Fruit fly (Drosophila melanogaster) whole organism, wandering third instar larva: ENCODE data around the gene Rat1.

Experiments used
- Abd-B ChIP-seq: fragments of >200 bp; optimal IDR thresholded peaks from 2 replicates; lab custom pipeline; 2017; ENCODE audit warnings: missing biosample characterization, missing genetic modification characterization
- CG32264 ChIP-seq: fragments of 200-800 bp; sonication (Bioruptor generic); optimal IDR thresholded peaks from 2 replicates; lab custom pipeline; 2016; ENCODE audit warnings: missing biosample characterization, missing genetic modification characterization
- CG9705 ChIP-seq: fragments of 200-800 bp; sonication (Bioruptor generic); optimal IDR thresholded peaks from 2 replicates; lab custom pipeline; 2018; ENCODE audit warnings: missing biosample characterization, mild to moderate bottlenecking, missing genetic modification characterization
- CrebA ChIP-seq: fragments of 200-800 bp; sonication (Bioruptor generic); optimal IDR thresholded peaks from 2 replicates; lab custom pipeline; 2016; ENCODE audit warnings: missing biosample characterization, mild to moderate bottlenecking, missing genetic modification characterization, borderline replicate concordance
- GATAd ChIP-seq: sonication (Bioruptor generic); optimal IDR thresholded peaks from 2 replicates; lab custom pipeline; 2016; ENCODE audit warnings: missing biosample characterization, missing genetic modification characterization
- Hnf4 ChIP-seq: fragments of 200-800 bp; sonication (Bioruptor generic); optimal IDR thresholded peaks from 2 replicates; lab custom pipeline; 2016; ENCODE audit warnings: missing biosample characterization, mild to moderate bottlenecking, missing genetic modification characterization
- Hr78 ChIP-seq: fragments of >200 bp; optimal IDR thresholded peaks from 2 replicates; lab custom pipeline; 2017; ENCODE audit warnings: missing biosample characterization, missing genetic modification characterization
- Hr83 ChIP-seq: fragments of 200-300 bp; sonication (Bioruptor generic); optimal IDR thresholded peaks from 2 replicates; lab custom pipeline; 2016; ENCODE audit warnings: missing biosample characterization, mild to moderate bottlenecking, missing genetic modification characterization, moderate library complexity; ENCODE audit not compliant: poor library complexity, severe bottlenecking
- Mio ChIP-seq: sonication (Bioruptor generic); optimal IDR thresholded peaks from 2 replicates; lab custom pipeline; 2016; ENCODE audit warnings: missing biosample characterization, missing genetic modification characterization
- Myc ChIP-seq: fragments of >200 bp; optimal IDR thresholded peaks from 2 replicates; lab custom pipeline; 2017
- OdsH ChIP-seq: fragments of 200-800 bp; sonication (Bioruptor generic); optimal IDR thresholded peaks from 2 replicates; lab custom pipeline; 2016; ENCODE audit warnings: missing biosample characterization, mild to moderate bottlenecking, missing genetic modification characterization
- Rel ChIP-seq, 2 experiments: fragments of 200-800 bp; sonication (Bioruptor generic) in 1 of 2; optimal IDR thresholded peaks; 2 replicates in 1 of 2; 3 replicates in 1 of 2; lab custom pipeline; 2016 to 2019; ENCODE audit warnings: mild to moderate bottlenecking in 2 of 2, missing biosample characterization in 2 of 2, missing genetic modification characterization in 2 of 2, moderate library complexity in 1 of 2
- Sp1 ChIP-seq: fragments of 200-800 bp; sonication (Bioruptor generic); optimal IDR thresholded peaks from 3 replicates; lab custom pipeline; 2019; ENCODE audit warnings: missing biosample characterization, mild to moderate bottlenecking, missing genetic modification characterization, moderate library complexity
- br ChIP-seq: fragments of 200-800 bp; sonication (Bioruptor generic); optimal IDR thresholded peaks from 2 replicates; lab custom pipeline; 2016; ENCODE audit warnings: missing biosample characterization, missing genetic modification characterization
- dl ChIP-seq, 2 experiments: fragments of 175-275, 200-275 bp in 1 of 2; fragments of 200-275 bp in 1 of 2; sonication (Bioruptor generic); optimal IDR thresholded peaks; lab custom pipeline; 2018; ENCODE audit warnings: mild to moderate bottlenecking in 2 of 2, missing biosample characterization in 2 of 2, missing genetic modification characterization in 2 of 2, moderate library complexity in 2 of 2; ENCODE audit not compliant: partially characterized antibody in 2 of 2, insufficient read depth in 1 of 2
- dmrt93B ChIP-seq: fragments of 200-800 bp; sonication (Bioruptor generic); optimal IDR thresholded peaks from 2 replicates; lab custom pipeline; 2018; ENCODE audit warnings: missing biosample characterization, mild to moderate bottlenecking, missing genetic modification characterization
- dsf ChIP-seq: sonication (Bioruptor generic); optimal IDR thresholded peaks from 2 replicates; lab custom pipeline; 2016; ENCODE audit warnings: missing biosample characterization, missing genetic modification characterization, borderline replicate concordance
- ey ChIP-seq: fragments of 200-800 bp; sonication (Bioruptor generic); optimal IDR thresholded peaks from 2 replicates; lab custom pipeline; 2016; ENCODE audit warnings: missing biosample characterization, missing genetic modification characterization
- foxo ChIP-seq, 2 experiments: fragments of 200-800 bp; sonication (Bioruptor generic); optimal IDR thresholded peaks; 2 replicates in 1 of 2; 3 replicates in 1 of 2; lab custom pipeline; 2016 to 2017; ENCODE audit warnings: missing biosample characterization in 2 of 2, missing genetic modification characterization in 2 of 2
- fru ChIP-seq: fragments of 200-800 bp; sonication (Bioruptor generic); optimal IDR thresholded peaks from 3 replicates; lab custom pipeline; 2016; ENCODE audit warnings: missing biosample characterization, mild to moderate bottlenecking, missing genetic modification characterization
- h ChIP-seq: fragments of 200-800 bp; sonication (Bioruptor generic); optimal IDR thresholded peaks from 3 replicates; lab custom pipeline; 2016; ENCODE audit warnings: missing biosample characterization, mild to moderate bottlenecking, missing genetic modification characterization
- jim ChIP-seq: fragments of 175-275, 200-325 bp; sonication (Bioruptor generic); optimal IDR thresholded peaks from 2 replicates; lab custom pipeline; 2016; ENCODE audit warnings: missing biosample characterization, mild to moderate bottlenecking, missing genetic modification characterization
- lola ChIP-seq: fragments of >200 bp; optimal IDR thresholded peaks from 2 replicates; lab custom pipeline; 2017; ENCODE audit warnings: missing biosample characterization, missing genetic modification characterization
- pan ChIP-seq: fragments of >200 bp; optimal IDR thresholded peaks from 2 replicates; lab custom pipeline; 2017
- psq ChIP-seq: fragments of 200-800 bp; sonication (Bioruptor generic); optimal IDR thresholded peaks from 3 replicates; lab custom pipeline; 2017; ENCODE audit warnings: missing biosample characterization, mild to moderate bottlenecking, missing genetic modification characterization, moderate library complexity
- rgr ChIP-seq: fragments of 200-800 bp; sonication (Bioruptor generic); optimal IDR thresholded peaks from 3 replicates; lab custom pipeline; 2016; ENCODE audit warnings: missing biosample characterization, mild to moderate bottlenecking, missing genetic modification characterization
- sage ChIP-seq: fragments of 200-800 bp; sonication (Bioruptor generic); optimal IDR thresholded peaks from 2 replicates; lab custom pipeline; 2016; ENCODE audit warnings: missing biosample characterization, mild to moderate bottlenecking, missing genetic modification characterization
- sv ChIP-seq: fragments of 200-800 bp; sonication (Bioruptor generic); optimal IDR thresholded peaks from 3 replicates; lab custom pipeline; 2016; ENCODE audit warnings: missing biosample characterization, missing genetic modification characterization
- tai ChIP-seq: sonication (Bioruptor generic); optimal IDR thresholded peaks from 2 replicates; lab custom pipeline; 2016; ENCODE audit warnings: missing biosample characterization, missing genetic modification characterization
- woc ChIP-seq: sonication (Bioruptor generic); optimal IDR thresholded peaks from 2 replicates; lab custom pipeline; 2016; ENCODE audit warnings: missing biosample characterization, mild to moderate bottlenecking, missing genetic modification characterization

Rat1 gene

dm6 chr2L:6925114-6925513 is 17.2 kb downstream of the Rat1 start:
- no peak for TF ChIP-seq psq (GFP tag; lab: Kevin White, UChicago)
- TF ChIP-seq fru (GFP tag; lab: Kevin White, UChicago), result no peak
- TF ChIP-seq lola (GFP tag; lab: Kevin White, UChicago), result no peak
- no peak for TF ChIP-seq foxo (GFP tag; optimal IDR thresholded peaks at IDR 0.05; lab: Kevin White, UChicago)
- no peak for TF ChIP-seq rgr (GFP tag; lab: Kevin White, UChicago)
- no peak for TF ChIP-seq CG32264 (GFP tag; lab: Kevin White, UChicago)
- TF ChIP-seq h, result no peak
- TF ChIP-seq sage (GFP tag; lab: Kevin White, UChicago), result no peak
- TF ChIP-seq sv, result no peak
- TF ChIP-seq Hr83 (GFP tag; lab: Kevin White, UChicago), result no peak
- TF ChIP-seq Sp1, result no peak
- no peak for TF ChIP-seq ey (GFP tag; lab: Kevin White, UChicago)
- TF ChIP-seq tai, result no peak
- no peak for TF ChIP-seq CG9705
- TF ChIP-seq jim, result no peak

- TF ChIP-seq Mio (GFP tag; lab: Kevin White, UChicago) (no peak), h (no peak), pan (no peak), fru (GFP tag; lab: Kevin White, UChicago) (no peak), sv (no peak), ey (GFP tag; lab: Kevin White, UChicago) (no peak), Sp1 (no peak), OdsH (GFP tag; lab: Kevin White, UChicago) (no peak), Myc (no peak), sage (GFP tag; lab: Kevin White, UChicago) (no peak), GATAd (GFP tag; lab: Kevin White, UChicago) (no peak), Hr78 (no peak)
- TF ChIP-seq, all 38 proteins: peak for 0
These were observed 23.9 kb downstream of the Rat1 start, which contains the start of gene CG43232 for dm6 chr2L:6931821-6932220. TSS of gene CG43232 (plus strand) at chr2L:6932121.

- TF ChIP-seq woc (GFP tag; lab: Kevin White, UChicago) (no peak), Abd-B (GFP tag; lab: Kevin White, UChicago) (no peak), CrebA (GFP tag; lab: Kevin White, UChicago) (no peak), dmrt93B (GFP tag; lab: Kevin White, UChicago) (no peak), Hr83 (GFP tag; lab: Kevin White, UChicago) (no peak), rgr (GFP tag; lab: Kevin White, UChicago) (no peak), br (GFP tag; lab: Kevin White, UChicago) (no peak), Rel (GFP tag; optimal IDR thresholded peaks at IDR 0.05; lab: Kevin White, UChicago) (no peak), Rel (tag; optimal IDR thresholded peaks at IDR 0.05; lab: Kevin White, UChicago) (no peak), h (no peak)
These were observed 31.8 kb downstream of the Rat1 start for dm6 chr2L:6939698-6940097.

- no peak for TF ChIP-seq Abd-B (GFP tag; lab: Kevin White, UChicago)
- TF ChIP-seq Hr83 (GFP tag; lab: Kevin White, UChicago), result no peak
- TF ChIP-seq fru (GFP tag; lab: Kevin White, UChicago), result no peak
- TF ChIP-seq dl (GFP tag; optimal IDR thresholded peaks at IDR 0.05; lab: Kevin White, UChicago; ENCODE audit: insufficient read depth in 1 of 2, partially characterized antibody in 2 of 2), result no peak
- TF ChIP-seq Hnf4 (GFP tag; lab: Kevin White, UChicago), result no peak
- no peak for TF ChIP-seq CG32264 (GFP tag; lab: Kevin White, UChicago)
- TF ChIP-seq dsf (GFP tag; lab: Kevin White, UChicago), result no peak
- no peak for TF ChIP-seq CrebA (GFP tag; lab: Kevin White, UChicago)
- no peak for TF ChIP-seq GATAd (GFP tag; lab: Kevin White, UChicago)
- TF ChIP-seq foxo (GFP tag; optimal IDR thresholded peaks at IDR 0.05; lab: Kevin White, UChicago), result no peak
- TF ChIP-seq Rel (GFP tag; optimal IDR thresholded peaks at IDR 0.05; lab: Kevin White, UChicago), result no peak
- no peak for TF ChIP-seq Rel (tag; optimal IDR thresholded peaks at IDR 0.05; lab: Kevin White, UChicago)
- no peak for TF ChIP-seq tai
- TF ChIP-seq, all 38 proteins: peak for 0
These were observed 33.8 kb downstream of the Rat1 start for dm6 chr2L:6941731-6942130.

dm6 chr2L:6942714-6943113 is 34.8 kb downstream of the Rat1 start, which contains the start of gene CG18304:
TSS of gene CG18304 (minus strand) at chr2L:6942814.
- no peak for TF ChIP-seq Abd-B (GFP tag; lab: Kevin White, UChicago)
- TF ChIP-seq, all 38 proteins: peak for 0
